Fruit fly (Drosophila melanogaster): ENCODE results near the gene CG14304.

Gene CG14304

DNA sequence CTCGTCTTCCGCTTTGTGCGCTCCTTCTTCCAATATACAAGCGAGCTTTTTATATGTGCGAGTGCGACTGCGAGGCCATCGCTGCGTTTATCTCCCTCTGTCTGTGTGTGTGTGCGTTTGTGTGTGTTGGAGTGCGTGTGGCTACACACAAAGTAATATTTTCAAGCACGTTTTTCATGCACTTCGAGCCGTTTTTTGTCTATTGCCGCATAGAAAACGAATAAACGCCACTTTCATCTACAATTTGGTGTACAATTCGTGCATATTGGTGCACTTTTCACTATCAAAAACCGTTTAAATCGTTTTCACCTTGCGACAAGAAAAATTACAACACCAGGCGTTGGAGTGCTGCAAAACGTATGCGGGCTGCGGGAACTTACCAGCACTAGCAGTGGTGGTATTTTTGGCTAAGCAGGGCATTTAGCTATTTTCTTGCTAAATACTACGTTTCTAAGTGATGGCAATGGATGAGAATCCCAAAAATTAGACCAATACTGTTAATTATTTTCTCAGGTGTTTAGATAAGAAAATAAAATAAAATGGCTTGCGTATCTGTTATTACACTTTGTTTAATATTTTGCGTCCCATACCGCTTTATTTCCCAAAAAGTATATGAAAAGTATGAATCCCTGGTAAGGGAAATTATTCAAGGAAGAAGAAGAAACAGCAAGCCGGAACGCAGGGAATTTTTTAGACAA is 38.0 kb upstream of the CG14304 start, which contains the start of the genes CG31224 and CstF64 (continued):
- TF ChIP-seq CG1647 (GFP tag; optimal IDR thresholded peaks at IDR 0.05) (peak; percentile 86), CG1832 (GFP tag; optimal IDR thresholded peaks at IDR 0.05) (peak; percentile 48), CoRest (tag; optimal IDR thresholded peaks at IDR 0.05) (peak; percentile 87), Xbp1 (GFP tag; optimal IDR thresholded peaks at IDR 0.05) (peak; percentile 87), nmo (GFP tag; optimal IDR thresholded peaks at IDR 0.05) (peak; percentile 89), crp (GFP tag; optimal IDR thresholded peaks at IDR 0.05) (peak in 1 of 2 experiments; percentile 63), PHDP (tag; optimal IDR thresholded peaks at IDR 0.05) (peak; percentile 78), sd (tag; optimal IDR thresholded peaks at IDR 0.05) (peak; percentile 90), bcd (GFP tag; optimal IDR thresholded peaks at IDR 0.05) (peak; percentile 79), Opbp (GFP tag; IDR thresholded peaks at IDR 0.05; ENCODE audit: partially characterized antibody) (0 out of 3 replicates have a peak, but pooled peaks have one; percentile 36), dan (GFP tag; IDR thresholded peaks at IDR 0.05) (no peak), CG11723 (GFP tag; optimal IDR thresholded peaks at IDR 0.05) (peak; percentile 82), Myb (GFP tag; optimal IDR thresholded peaks at IDR 0.05) (peak; percentile 73), fd3F (GFP tag; optimal IDR thresholded peaks at IDR 0.05) (peak; percentile 71), CG12236 (GFP tag; optimal IDR thresholded peaks at IDR 0.05) (peak; percentile 67), CG3163 (GFP tag; optimal IDR thresholded peaks at IDR 0.05) (peak; percentile 69), NFAT (GFP tag; IDR thresholded peaks at IDR 0.05) (peak; percentile 76), Six4 (GFP tag; optimal IDR thresholded peaks at IDR 0.05) (peak; percentile 68), Hr51 (GFP tag; optimal IDR thresholded peaks at IDR 0.05) (peak in 1 of 2 experiments; percentile 89), Fer3 (tag; optimal IDR thresholded peaks at IDR 0.05) (peak; percentile 75), CG4404 (GFP tag; IDR thresholded peaks at IDR 0.05) (peak; percentile 74), Abd-B (GFP tag; optimal IDR thresholded peaks at IDR 0.05) (peak; percentile 82), slbo (GFP tag; IDR thresholded peaks at IDR 0.05) (peak; percentile 94), CG7372 (GFP tag; IDR thresholded peaks at IDR 0.05) (peak; percentile 73), wdn (GFP tag; IDR thresholded peaks at IDR 0.05) (peak; percentile 72), tx (GFP tag; optimal IDR thresholded peaks at IDR 0.05) (peak; percentile 88), CG1602 (GFP tag; optimal IDR thresholded peaks at IDR 0.05) (peak; percentile 89), wor (GFP tag; IDR thresholded peaks at IDR 0.05) (peak; percentile 71), ttk (GFP tag; IDR thresholded peaks at IDR 0.05) (peak; percentile 82), ftz-f1 (GFP tag; optimal IDR thresholded peaks at IDR 0.05) (peak; percentile 89), insv (GFP tag; optimal IDR thresholded peaks at IDR 0.05) (peak in 1 of 2 experiments; percentile 49), Fer2 (tag; optimal IDR thresholded peaks at IDR 0.05) (peak; percentile 74), Bgb (GFP tag; IDR thresholded peaks at IDR 0.05; ENCODE audit: partially characterized antibody) (no peak), sisA (GFP tag; IDR thresholded peaks at IDR 0.05) (peak; percentile 78), bsh (GFP tag; optimal IDR thresholded peaks at IDR 0.05) (peak in 1 of 2 experiments; percentile 82), fu2 (GFP tag; optimal IDR thresholded peaks at IDR 0.05) (peak; percentile 82), Neu2 (GFP tag; optimal IDR thresholded peaks at IDR 0.05; ENCODE audit: borderline replicate concordance) (no peak), emc (GFP tag; optimal IDR thresholded peaks at IDR 0.05) (peak; percentile 36), dmrt99B (tag; optimal IDR thresholded peaks at IDR 0.05) (no peak), CG14050 (GFP tag; IDR thresholded peaks at IDR 0.05) (peak; percentile 70), zf30C (GFP tag; optimal IDR thresholded peaks at IDR 0.05) (no peak), ewg (GFP tag; optimal IDR thresholded peaks at IDR 0.05) (peak; percentile 70), chif (GFP tag; optimal IDR thresholded peaks at IDR 0.05) (peak; percentile 87 to 88), Rfx (GFP tag; IDR thresholded peaks at IDR 0.05) (peak; percentile 87), CG10565 (GFP tag; optimal IDR thresholded peaks at IDR 0.05) (peak; percentile 12), CG17359 (tag; optimal IDR thresholded peaks at IDR 0.05) (peak; percentile 83), Hr78 (GFP tag; optimal IDR thresholded peaks at IDR 0.05) (no peak), CG31365 (tag; optimal IDR thresholded peaks at IDR 0.05) (peak; percentile 25)
